Worm (Caenorhabditis elegans) whole organism, L1 larva: ENCODE measurements around the gene sshk-1.

Source experiments
- C04F5.9 ChIP-seq: sonication (generic microtip); optimal IDR thresholded peaks from 2 replicates; lab custom pipeline; 2016; ENCODE audit warnings: missing genetic modification characterization, missing compliant biosample characterization
- Y116A8C.19 ChIP-seq: sonication (generic microtip); optimal IDR thresholded peaks from 2 replicates; lab custom pipeline; 2016; ENCODE audit warnings: missing compliant biosample characterization, missing genetic modification characterization, borderline replicate concordance
- aha-1 ChIP-seq: fragments of 150-350 bp; optimal IDR thresholded peaks from 2 replicates; lab custom pipeline; 2014; ENCODE audit warnings: missing biosample characterization, missing genetic modification characterization
- alr-1 ChIP-seq: fragments of 200-800 bp; sonication (Bioruptor generic); optimal IDR thresholded peaks from 2 replicates; lab custom pipeline; 2018; ENCODE audit warnings: borderline replicate concordance, mild to moderate bottlenecking, missing genetic modification characterization, missing compliant biosample characterization
- aly-2 ChIP-seq: fragments of 150-350 bp; optimal IDR thresholded peaks from 2 replicates; lab custom pipeline; 2014; ENCODE audit warnings: missing biosample characterization, missing genetic modification characterization
- blmp-1 ChIP-seq: fragments of 150-350 bp; optimal IDR thresholded peaks from 2 replicates; lab custom pipeline; 2014; ENCODE audit warnings: missing biosample characterization, missing genetic modification characterization
- ceh-63 ChIP-seq: fragments of 200-800 bp; sonication (Bioruptor generic); optimal IDR thresholded peaks from 2 replicates; lab custom pipeline; 2018; ENCODE audit warnings: mild to moderate bottlenecking, missing genetic modification characterization, missing compliant biosample characterization
- ceh-82 ChIP-seq, 3 experiments: fragments of 150-350 bp in 1 of 3; sonication (generic microtip) in 2 of 3; optimal IDR thresholded peaks; 2 replicates each; lab custom pipeline; 2014 to 2017; ENCODE audit warnings: missing biosample characterization in 3 of 3, missing genetic modification characterization in 3 of 3
- efl-3 ChIP-seq: fragments of 200-800 bp; sonication (Bioruptor generic); optimal IDR thresholded peaks from 2 replicates; lab custom pipeline; 2018; ENCODE audit warnings: mild to moderate bottlenecking, missing genetic modification characterization, missing compliant biosample characterization
- egl-13 ChIP-seq: sonication (generic microtip); optimal IDR thresholded peaks from 2 replicates; lab custom pipeline; 2016; ENCODE audit warnings: missing genotype, missing genetic modification reagents, missing genetic modification characterization, missing compliant biosample characterization
- elt-2 ChIP-seq: sonication (generic microtip); optimal IDR thresholded peaks from 2 replicates; lab custom pipeline; 2016; ENCODE audit warnings: missing genetic modification characterization, mild to moderate bottlenecking, inconsistent platforms, missing compliant biosample characterization, missing genetic modification reagents
- elt-3 ChIP-seq, 6 experiments: fragments of 150-350 bp in 1 of 6; sonication (generic microtip); optimal IDR thresholded peaks; 2 replicates each; lab custom pipeline; 2017 to 2018; ENCODE audit warnings: missing biosample characterization in 6 of 6, missing genetic modification characterization in 6 of 6, inconsistent platforms in 1 of 6
- ets-5 ChIP-seq: fragments of 200-800 bp; sonication (Bioruptor generic); IDR thresholded peaks from 2 replicates; pipeline ENCODE4 v1.3.6; 2022; ENCODE audit warnings: missing genetic modification characterization, missing compliant biosample characterization
- fkh-10 ChIP-seq: sonication (generic microtip); optimal IDR thresholded peaks from 2 replicates; lab custom pipeline; 2017; ENCODE audit warnings: missing biosample characterization, missing genetic modification reagents, missing genetic modification characterization
- fkh-4 ChIP-seq: sonication (generic microtip); optimal IDR thresholded peaks from 2 replicates; lab custom pipeline; 2016; ENCODE audit warnings: missing compliant biosample characterization, missing genetic modification characterization, borderline replicate concordance
- fkh-8 ChIP-seq: sonication (generic microtip); optimal IDR thresholded peaks from 2 replicates; lab custom pipeline; 2016; ENCODE audit warnings: mild to moderate bottlenecking, missing genetic modification characterization, missing compliant biosample characterization
- irx-1 ChIP-seq: sonication (generic microtip); optimal IDR thresholded peaks from 2 replicates; lab custom pipeline; 2016; ENCODE audit warnings: missing genetic modification characterization, missing compliant biosample characterization
- jun-1 ChIP-seq: fragments of 150-350 bp; optimal IDR thresholded peaks from 2 replicates; lab custom pipeline; 2014; ENCODE audit warnings: missing biosample characterization, missing genetic modification reagents, missing genetic modification characterization
- lin-13 ChIP-seq: fragments of 150-350 bp; optimal IDR thresholded peaks from 2 replicates; lab custom pipeline; 2014; ENCODE audit warnings: missing biosample characterization, missing genetic modification reagents, missing genetic modification characterization
- lin-14 ChIP-seq: fragments of 200-800 bp; sonication (Bioruptor generic); optimal IDR thresholded peaks from 2 replicates; lab custom pipeline; 2018; ENCODE audit warnings: mild to moderate bottlenecking, missing genetic modification characterization, moderate library complexity, missing compliant biosample characterization
- lin-35 ChIP-seq, 2 experiments: fragments of 150-350 bp; optimal IDR thresholded peaks; 2 replicates each; lab custom pipeline; 2014; ENCODE audit warnings: missing biosample characterization in 2 of 2, missing genetic modification characterization in 2 of 2, missing genetic modification reagents in 2 of 2
- mdl-1 ChIP-seq, 2 experiments: fragments of 150-350 bp; optimal IDR thresholded peaks; 2 replicates each; lab custom pipeline; 2014 to 2017; ENCODE audit warnings: missing biosample characterization in 2 of 2, missing genetic modification characterization in 2 of 2, inconsistent platforms in 1 of 2
- mef-2 ChIP-seq: fragments of 150-350 bp; optimal IDR thresholded peaks from 2 replicates; lab custom pipeline; 2014; ENCODE audit warnings: missing biosample characterization, missing genetic modification characterization
- mep-1 ChIP-seq: fragments of 150-350 bp; optimal IDR thresholded peaks from 2 replicates; lab custom pipeline; 2014; ENCODE audit warnings: missing biosample characterization, missing genetic modification characterization
- nhr-11 ChIP-seq: fragments of 150-350 bp; optimal IDR thresholded peaks from 2 replicates; lab custom pipeline; 2014; ENCODE audit warnings: missing biosample characterization, missing genetic modification characterization
- nhr-12 ChIP-seq: sonication (generic microtip); optimal IDR thresholded peaks from 2 replicates; lab custom pipeline; 2017; ENCODE audit warnings: missing biosample characterization, missing genetic modification characterization
- nhr-19 ChIP-seq: fragments of 200-800 bp; sonication (Bioruptor generic); conservative IDR thresholded peaks from 2 replicates; pipeline ENCODE4 v1.3.6; 2022; ENCODE audit warnings: missing genetic modification characterization, missing compliant biosample characterization
- nhr-237 ChIP-seq: fragments of 150-350 bp; optimal IDR thresholded peaks from 2 replicates; lab custom pipeline; 2014; ENCODE audit warnings: missing biosample characterization, missing genetic modification characterization
- nhr-71 ChIP-seq: sonication (generic microtip); optimal IDR thresholded peaks from 2 replicates; lab custom pipeline; 2016; ENCODE audit warnings: mild to moderate bottlenecking, missing genetic modification characterization, moderate library complexity, missing compliant biosample characterization
- nhr-76 ChIP-seq: sonication (generic microtip); optimal IDR thresholded peaks from 2 replicates; lab custom pipeline; 2017; ENCODE audit warnings: missing biosample characterization, missing genetic modification characterization
- pag-3 ChIP-seq: sonication (generic microtip); optimal IDR thresholded peaks from 2 replicates; lab custom pipeline; 2017; ENCODE audit warnings: missing genetic modification characterization, mild to moderate bottlenecking, missing compliant biosample characterization, antibody characterized with exemption, borderline replicate concordance; ENCODE audit not compliant: insufficient read depth
- pax-3 ChIP-seq: fragments of 200-800 bp; sonication (Bioruptor generic); optimal IDR thresholded peaks from 2 replicates; lab custom pipeline; 2018; ENCODE audit warnings: mild to moderate bottlenecking, missing genetic modification characterization, moderate library complexity, missing compliant biosample characterization
- skn-1 ChIP-seq: fragments of 150-350 bp; optimal IDR thresholded peaks from 2 replicates; lab custom pipeline; 2014; ENCODE audit warnings: missing biosample characterization, missing genetic modification characterization
- snu-23 ChIP-seq: sonication (generic microtip); optimal IDR thresholded peaks from 2 replicates; lab custom pipeline; 2016; ENCODE audit warnings: missing genetic modification characterization, missing compliant biosample characterization
- unc-62 ChIP-seq: fragments of 150-350 bp; optimal IDR thresholded peaks from 2 replicates; lab custom pipeline; 2014; ENCODE audit warnings: missing biosample characterization, missing genetic modification reagents, missing genetic modification characterization
- vab-15 ChIP-seq: sonication (generic microtip); optimal IDR thresholded peaks from 2 replicates; lab custom pipeline; 2017; ENCODE audit warnings: missing genotype, mild to moderate bottlenecking, missing genetic modification characterization, missing compliant biosample characterization
- xbp-1 ChIP-seq: sonication (generic microtip); optimal IDR thresholded peaks from 2 replicates; lab custom pipeline; 2016; ENCODE audit warnings: missing genetic modification characterization, missing compliant biosample characterization
- zag-1 ChIP-seq: fragments of 150-350 bp; optimal IDR thresholded peaks from 2 replicates; lab custom pipeline; 2014; ENCODE audit warnings: missing biosample characterization, missing genetic modification characterization
- zip-4 ChIP-seq: fragments of 200-800 bp; sonication (Bioruptor generic); optimal IDR thresholded peaks from 2 replicates; lab custom pipeline; 2018; ENCODE audit warnings: mild to moderate bottlenecking, missing genetic modification characterization, moderate library complexity, missing compliant biosample characterization
- ztf-4 ChIP-seq: fragments of 150-350 bp; optimal IDR thresholded peaks from 2 replicates; lab custom pipeline; 2014; ENCODE audit warnings: missing biosample characterization, missing genetic modification characterization

sshk-1 gene

ce11 chrV:20778257-20778697 is 37.7 kb upstream of the sshk-1 start (continued):
- TF ChIP-seq fkh-4, result peak; percentile 83
- peak; percentile 41 for TF ChIP-seq Y116A8C.19
- peak; percentile 59 for TF ChIP-seq ceh-63 (GFP tag; lab: Kevin White, UChicago)
- TF ChIP-seq nhr-76 (tag; lab: Kevin White, UChicago), result no peak
- peak; percentile 78 for TF ChIP-seq zag-1
- peak; percentile 89 for TF ChIP-seq C04F5.9
- peak; percentile 99 to 100 for TF ChIP-seq mdl-1 (tag; optimal IDR thresholded peaks at IDR 0.05; lab: Kevin White, UChicago)
- TF ChIP-seq unc-62, result no peak
- TF ChIP-seq aha-1 (tag; lab: Kevin White, UChicago), result peak; percentile 77
- TF ChIP-seq jun-1 (tag; lab: Kevin White, UChicago), result peak; percentile 96
- peak; percentile 100 for TF ChIP-seq fkh-8 (tag; lab: Kevin White, UChicago)
- TF ChIP-seq pax-3 (tag; lab: Kevin White, UChicago), result peak; percentile 98
- peak; percentile 100 for TF ChIP-seq nhr-71 (tag; lab: Kevin White, UChicago)
- peak; percentile 90 to 95 (median 92) for TF ChIP-seq ceh-82 (tag; optimal IDR thresholded peaks at IDR 0.05; lab: Kevin White, UChicago)
- peak; percentile 100 for TF ChIP-seq lin-14 (GFP tag; lab: Kevin White, UChicago)
- TF ChIP-seq alr-1 (tag; lab: Kevin White, UChicago), result no peak
- no peak for TF ChIP-seq nhr-12 (tag; lab: Kevin White, UChicago)
- peak; percentile 94 for TF ChIP-seq mef-2 (tag; lab: Kevin White, UChicago)
- TF ChIP-seq fkh-10 (GFP tag; lab: Kevin White, UChicago), result peak; percentile 98
- TF ChIP-seq efl-3, result peak; percentile 58
- peak; percentile 99 for TF ChIP-seq xbp-1 (tag; lab: Kevin White, UChicago)
- peak; percentile 91 for TF ChIP-seq zip-4 (GFP tag; lab: Kevin White, UChicago)
- peak; percentile 94 for TF ChIP-seq irx-1 (tag; lab: Kevin White, UChicago)
- TF ChIP-seq aly-2 (tag; lab: Kevin White, UChicago), result peak; percentile 67
- no peak for TF ChIP-seq ets-5 (GFP tag; lab: Robert Waterston, UW)
- peak; percentile 95 for TF ChIP-seq lin-13 (GFP tag; lab: Kevin White, UChicago)
- TF ChIP-seq nhr-19, result peak; percentile 100
- peak; percentile 94 for TF ChIP-seq nhr-237
- peak; percentile 100 for TF ChIP-seq snu-23 (GFP tag; lab: Kevin White, UChicago)
- TF ChIP-seq pag-3 (tag; lab: Kevin White, UChicago), result no peak
- TF ChIP-seq egl-13 (tag; lab: Kevin White, UChicago), result peak; percentile 98

- peak; percentile 58 for TF ChIP-seq blmp-1 (tag; lab: Kevin White, UChicago)
- TF ChIP-seq skn-1 (tag; lab: Kevin White, UChicago), result peak; percentile 6
- peak in 1 of 2 experiments; percentile 23 for TF ChIP-seq lin-35 (GFP tag; optimal IDR thresholded peaks at IDR 0.05; lab: Kevin White, UChicago)
- TF ChIP-seq nhr-11 (tag; lab: Kevin White, UChicago), result no peak
- peak; percentile 21 for TF ChIP-seq mep-1 (tag; lab: Kevin White, UChicago)
- TF ChIP-seq elt-3 (tag; optimal IDR thresholded peaks at IDR 0.05; lab: Kevin White, UChicago), result peak in 2 of 6 experiments; percentile 9 to 50
- TF ChIP-seq vab-15 (tag; lab: Kevin White, UChicago), result no peak
- TF ChIP-seq elt-2 (tag; lab: Kevin White, UChicago), result peak; percentile 2
- peak; percentile 32 for TF ChIP-seq ztf-4 (tag; lab: Kevin White, UChicago)
Observed at ce11 chrV:20778886-20779285, 37.1 kb upstream of the sshk-1 start.
